Fruit fly (Drosophila melanogaster): ENCODE measurements around the gene CG12877.

The CG12877 gene

dm6 chr3R:27694583-27694982 lies 12.3 kb upstream of the CG12877 start, which contains the start of gene Acp98AB:
Gene Acp98AB, plus strand, starts transcription at chr3R:27694883.
- TF ChIP-seq zfh2 (GFP tag; optimal IDR thresholded peaks at IDR 0.05) (no peak), CG2199 (GFP tag; IDR thresholded peaks at IDR 0.05) (no peak), CG18262 (tag; optimal IDR thresholded peaks at IDR 0.05) (no peak), bcd (GFP tag; optimal IDR thresholded peaks at IDR 0.05) (no peak), CG5180 (GFP tag; optimal IDR thresholded peaks at IDR 0.05) (no peak), Bteb2 (GFP tag; optimal IDR thresholded peaks at IDR 0.05) (no peak), CG7987 (GFP tag; optimal IDR thresholded peaks at IDR 0.05) (no peak), trem (tag; optimal IDR thresholded peaks at IDR 0.05) (no peak), CG3065 (GFP tag; optimal IDR thresholded peaks at IDR 0.05) (no peak), tup (GFP tag; optimal IDR thresholded peaks at IDR 0.05) (no peak), CG12104 (GFP tag; optimal IDR thresholded peaks at IDR 0.05) (no peak), CG3281 (GFP tag; optimal IDR thresholded peaks at IDR 0.05) (no peak), CG15479 (GFP tag; optimal IDR thresholded peaks at IDR 0.05) (no peak), Sox100B (GFP tag; optimal IDR thresholded peaks at IDR 0.05) (no peak), Myb (GFP tag; optimal IDR thresholded peaks at IDR 0.05) (no peak), CG1024 (GFP tag; IDR thresholded peaks at IDR 0.05) (no peak)

DNA sequence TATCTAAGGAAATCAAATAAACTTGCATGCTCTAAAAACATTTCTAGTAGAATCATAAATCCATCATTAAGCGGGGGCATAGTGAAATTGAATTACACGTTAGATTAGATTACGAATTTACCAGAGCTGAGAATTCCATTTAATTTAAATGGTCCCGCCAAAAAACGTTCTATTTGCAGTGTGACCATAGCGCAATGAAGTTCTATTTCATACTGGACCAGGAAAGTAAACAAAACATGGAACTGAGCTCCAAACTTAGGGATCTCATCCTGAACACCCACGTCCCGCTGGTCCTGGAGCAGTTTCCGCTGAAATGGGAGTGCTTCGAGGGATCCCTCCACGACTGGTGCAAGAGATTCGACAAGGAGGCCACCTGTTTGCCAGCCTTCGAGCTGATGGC lies 11.9 kb upstream of the CG12877 start, which contains the start of gene HSPBAP1:
HSPBAP1 (plus strand) TSS at position 217 of the 400 bp plus-strand sequence.
- TF ChIP-seq ftz-f1 (GFP tag; optimal IDR thresholded peaks at IDR 0.05), result peak; percentile 71
- peak; percentile 67 for TF ChIP-seq gfzf (GFP tag; optimal IDR thresholded peaks at IDR 0.05)
- peak; percentile 33 for TF ChIP-seq MESR4 (GFP tag; optimal IDR thresholded peaks at IDR 0.05)
- TF ChIP-seq CG4617 (GFP tag; optimal IDR thresholded peaks at IDR 0.05; ENCODE audit: borderline replicate concordance), result peak; percentile 42
- TF ChIP-seq CG9797 (GFP tag; optimal IDR thresholded peaks at IDR 0.05), result peak; percentile 58
- TF ChIP-seq E2f2 (GFP tag; IDR thresholded peaks at IDR 0.05), result peak; percentile 87
- no peak for TF ChIP-seq CG1602 (GFP tag; optimal IDR thresholded peaks at IDR 0.05)
- no peak for TF ChIP-seq CG3163 (GFP tag; optimal IDR thresholded peaks at IDR 0.05)
- no peak for TF ChIP-seq CkIIα-i1 (GFP tag; IDR thresholded peaks at IDR 0.05)
- TF ChIP-seq Bgb (GFP tag; IDR thresholded peaks at IDR 0.05; ENCODE audit: partially characterized antibody), result no peak
- TF ChIP-seq pzg (GFP tag; optimal IDR thresholded peaks at IDR 0.05), result peak; percentile 38
- peak; percentile 81 for TF ChIP-seq Dp (GFP tag; optimal IDR thresholded peaks at IDR 0.05)
- TF ChIP-seq Myb (GFP tag; optimal IDR thresholded peaks at IDR 0.05), result peak; percentile 41
- peak; percentile 0 for TF ChIP-seq CG15514 (GFP tag; optimal IDR thresholded peaks at IDR 0.05)
- peak; percentile 46; the same call in 1 of the 2 replicates for TF ChIP-seq MBD-R2 (GFP tag; IDR thresholded peaks at IDR 0.05)

DNA sequence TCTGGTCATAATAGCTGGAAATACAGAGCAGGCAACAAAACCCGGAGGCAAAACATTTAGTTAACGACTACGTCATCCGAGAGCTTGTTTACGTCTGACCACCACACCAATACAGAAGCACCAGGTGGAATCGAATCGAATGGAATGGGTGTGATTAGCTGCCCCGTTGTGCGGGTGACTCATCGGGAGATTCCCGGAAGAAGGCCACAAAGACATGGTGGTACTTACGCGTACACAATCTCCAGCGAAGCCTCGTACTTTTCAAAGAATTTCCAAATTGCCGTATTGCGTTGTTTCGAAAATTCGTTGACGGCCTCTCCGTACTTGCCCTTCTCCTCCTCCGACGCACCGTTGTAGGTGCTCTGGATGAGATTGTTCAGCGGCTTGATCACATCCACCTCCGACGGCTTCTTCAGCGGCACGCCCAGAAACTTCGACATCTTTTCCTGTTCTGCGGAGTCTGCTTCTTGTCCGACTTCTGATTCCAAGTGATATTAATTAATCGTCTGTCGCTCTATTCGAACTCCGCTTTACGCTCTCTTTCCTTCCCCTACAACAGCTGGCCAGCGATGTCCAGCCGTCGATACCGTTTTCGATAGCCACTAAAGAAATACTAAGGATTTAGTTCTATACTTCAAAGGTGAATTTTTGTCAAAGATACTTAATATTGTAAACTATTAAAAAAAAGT lies 7.2 kb upstream of the CG12877 start, which contains the start of gene ALiX:
ALiX (minus strand) TSS at position 571 of the 689 bp plus-strand sequence.
- TF ChIP-seq MESR4 (GFP tag; optimal IDR thresholded peaks at IDR 0.05) (peak; percentile 23), crol (GFP tag; IDR thresholded peaks at IDR 0.05) (peak; percentile 78), kay (GFP tag; optimal IDR thresholded peaks at IDR 0.05) (peak; percentile 67), Lim3 (GFP tag; IDR thresholded peaks at IDR 0.05) (no peak), Hmx (GFP tag; optimal IDR thresholded peaks at IDR 0.05) (no peak), CG7928 (GFP tag; optimal IDR thresholded peaks at IDR 0.05) (no peak), CG12391 (tag; optimal IDR thresholded peaks at IDR 0.05) (peak; percentile 26), CG5953 (GFP tag; IDR thresholded peaks at IDR 0.05) (peak; percentile 31; the same call in 1 of the 2 replicates), CG34422 (GFP tag; IDR thresholded peaks at IDR 0.05) (0 out of 3 replicates have a peak, but pooled peaks have one; percentile 28), Atf6 (GFP tag; IDR thresholded peaks at IDR 0.05) (0 out of 2 replicates have a peak, but pooled peaks have one; percentile 15), CG12299 (tag; optimal IDR thresholded peaks at IDR 0.05) (peak; percentile 8), Trl (optimal IDR thresholded peaks at IDR 0.05) (peak in 1 of 2 experiments; percentile 48), Trl (GFP tag; optimal IDR thresholded peaks at IDR 0.05) (no peak), Ada2b (GFP tag; IDR thresholded peaks at IDR 0.05) (no peak), lilli (GFP tag; optimal IDR thresholded peaks at IDR 0.05) (peak; percentile 2), CoRest (tag; optimal IDR thresholded peaks at IDR 0.05) (peak; percentile 1), cg (GFP tag; optimal IDR thresholded peaks at IDR 0.05) (peak; percentile 47), inv (GFP tag; IDR thresholded peaks at IDR 0.05; ENCODE audit: partially characterized antibody) (no peak), Med (GFP tag) (peak; percentile 53)

Data from whole organism, embryonic.